Worm (Caenorhabditis elegans): ENCODE results near the gene Y42A5A.1.

The Y42A5A.1 gene

ce11 chrV:11060239-11060984 lies 27.3 kb upstream of the Y42A5A.1 start, which contains the start of gene T04C12.11:
Gene T04C12.11, minus strand, starts transcription at chrV:11060289.
- peak; percentile 12 for TF ChIP-seq fos-1 (tag; optimal IDR thresholded peaks at IDR 0.05)
- no peak for TF ChIP-seq alr-1 (tag; optimal IDR thresholded peaks at IDR 0.05)
- TF ChIP-seq dmd-4 (tag; optimal IDR thresholded peaks at IDR 0.05): no peak
- TF ChIP-seq nhr-23 (tag; optimal IDR thresholded peaks at IDR 0.05): no peak
- TF ChIP-seq blmp-1 (tag; optimal IDR thresholded peaks at IDR 0.05; ENCODE audit: insufficient read depth): peak; percentile 95
- TF ChIP-seq nhr-6 (tag; optimal IDR thresholded peaks at IDR 0.05): peak; percentile 13
- no peak for TF ChIP-seq ceh-82 (tag; optimal IDR thresholded peaks at IDR 0.05)
- TF ChIP-seq nhr-129 (tag; optimal IDR thresholded peaks at IDR 0.05): peak; percentile 58
- TF ChIP-seq nhr-25 (tag; optimal IDR thresholded peaks at IDR 0.05): peak; percentile 64
- peak; percentile 69 for TF ChIP-seq crh-2 (tag; optimal IDR thresholded peaks at IDR 0.05)
- no peak for TF ChIP-seq elt-3 (tag; optimal IDR thresholded peaks at IDR 0.05)

- peak; percentile 23 for TF ChIP-seq nhr-25 (tag; optimal IDR thresholded peaks at IDR 0.05)
- TF ChIP-seq ztf-11 (tag; optimal IDR thresholded peaks at IDR 0.05): no peak
- peak; percentile 6 for TF ChIP-seq nhr-129 (tag; optimal IDR thresholded peaks at IDR 0.05)
- TF ChIP-seq lsy-2 (tag; optimal IDR thresholded peaks at IDR 0.05): no peak
These were observed 25.9 kb upstream of the Y42A5A.1 start for ce11 chrV:11061887-11062286.

ce11 chrV:11063115-11063514 lies 24.6 kb upstream of the Y42A5A.1 start, which contains the start of gene T04C12.9:
Gene T04C12.9, minus strand, starts transcription at chrV:11063215.
- TF ChIP-seq unc-55 (GFP tag; optimal IDR thresholded peaks at IDR 0.05) (peak; percentile 34), ama-1 (optimal IDR thresholded peaks at IDR 0.05) (no peak)

ce11 chrV:11065513-11065912 lies 22.2 kb upstream of the Y42A5A.1 start, which contains the start of gene nlp-80:
Gene nlp-80, minus strand, starts transcription at chrV:11065613.
- TF ChIP-seq lsy-2 (tag; optimal IDR thresholded peaks at IDR 0.05) (no peak), sma-9 (GFP tag; optimal IDR thresholded peaks at IDR 0.05) (no peak), sma-9 (tag; optimal IDR thresholded peaks at IDR 0.05) (no peak), nhr-10 (tag; optimal IDR thresholded peaks at IDR 0.05) (no peak), mdl-1 (tag; optimal IDR thresholded peaks at IDR 0.05) (no peak), nhr-12 (tag; optimal IDR thresholded peaks at IDR 0.05) (no peak), lin-11 (tag; optimal IDR thresholded peaks at IDR 0.05) (no peak), peb-1 (tag; optimal IDR thresholded peaks at IDR 0.05) (no peak), nhr-23 (tag; optimal IDR thresholded peaks at IDR 0.05) (no peak), nhr-77 (tag; optimal IDR thresholded peaks at IDR 0.05) (no peak), nhr-237 (tag; optimal IDR thresholded peaks at IDR 0.05) (no peak), lin-39 (tag; optimal IDR thresholded peaks at IDR 0.05) (no peak), snpc-4 (tag; optimal IDR thresholded peaks at IDR 0.05) (no peak), R02D3.7 (tag; optimal IDR thresholded peaks at IDR 0.05) (no peak)

DNA sequence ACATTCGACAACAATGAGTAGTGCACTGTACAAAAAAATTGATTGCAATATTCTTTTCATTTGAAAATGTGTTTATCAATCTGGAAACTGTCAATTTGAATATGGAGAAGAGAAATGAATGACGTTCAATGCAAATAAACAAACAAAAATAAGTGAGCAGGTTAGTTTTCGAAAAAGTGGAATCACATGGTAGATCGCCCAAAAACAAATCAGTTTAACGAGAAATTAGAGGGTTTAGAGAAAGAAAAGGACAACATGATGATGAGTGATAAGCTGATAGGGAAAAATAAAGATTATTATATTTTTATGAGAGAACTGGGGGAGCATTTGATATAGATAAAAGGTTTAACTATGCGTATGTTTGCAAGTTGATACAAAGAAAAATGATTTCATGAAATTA lies 18.5 kb upstream of the Y42A5A.1 start, which contains the start of gene T04C12.8:
T04C12.8 (minus strand) TSS at position 82 of the 400 bp plus-strand sequence.
- TF ChIP-seq mdl-1 (tag; optimal IDR thresholded peaks at IDR 0.05) (peak in 1 of 2 experiments; percentile 33), mab-5 (tag; optimal IDR thresholded peaks at IDR 0.05) (no peak), fos-1 (tag; optimal IDR thresholded peaks at IDR 0.05) (peak; percentile 86), sem-4 (tag; optimal IDR thresholded peaks at IDR 0.05) (no peak), nhr-11 (tag; optimal IDR thresholded peaks at IDR 0.05) (no peak), lsy-2 (tag; optimal IDR thresholded peaks at IDR 0.05) (peak in 1 of 2 experiments; percentile 46), sma-3 (GFP tag; optimal IDR thresholded peaks at IDR 0.05) (peak; percentile 11), egl-27 (tag; optimal IDR thresholded peaks at IDR 0.05) (peak; percentile 15), nhr-25 (tag; optimal IDR thresholded peaks at IDR 0.05) (peak; percentile 13), F13H6.1 (tag; optimal IDR thresholded peaks at IDR 0.05) (peak; percentile 31), gmeb-1 (tag; optimal IDR thresholded peaks at IDR 0.05) (peak; percentile 18), nhr-21 (tag; optimal IDR thresholded peaks at IDR 0.05) (peak; percentile 5), crh-2 (tag; optimal IDR thresholded peaks at IDR 0.05) (peak; percentile 62), sma-9 (GFP tag; optimal IDR thresholded peaks at IDR 0.05) (peak; percentile 51), sma-9 (tag; optimal IDR thresholded peaks at IDR 0.05) (no peak), skn-1 (tag; optimal IDR thresholded peaks at IDR 0.05) (peak; percentile 78)

All from whole organism, L2 larva.